Worm (Caenorhabditis elegans) whole organism, midembryonic: ENCODE measurements around the gene eral-1.

Experiments
- T22C8.4 ChIP-seq: fragments of 200-800 bp; sonication (Bioruptor generic); IDR thresholded peaks from 2 replicates; pipeline ENCODE4 v1.3.6; 2022; ENCODE audit warnings: missing genetic modification characterization, missing compliant biosample characterization
- cog-1 ChIP-seq: sonication (generic microtip); optimal IDR thresholded peaks from 2 replicates; lab custom pipeline; 2016; ENCODE audit warnings: missing genetic modification characterization, missing compliant biosample characterization
- flt-1 ChIP-seq: fragments of 200-800 bp; sonication (Bioruptor generic); IDR thresholded peaks from 2 replicates; pipeline ENCODE4 v1.3.6; 2022; ENCODE audit warnings: missing genetic modification characterization, missing compliant biosample characterization
- klf-2 ChIP-seq: fragments of 200-800 bp; sonication (Bioruptor generic); conservative IDR thresholded peaks from 2 replicates; pipeline ENCODE4 v1.3.6; 2022; ENCODE audit warnings: missing genetic modification reagents, missing genetic modification characterization, missing compliant biosample characterization
- med-1 ChIP-seq: sonication (generic microtip); optimal IDR thresholded peaks from 2 replicates; lab custom pipeline; 2017; ENCODE audit warnings: missing genetic modification characterization, mild to moderate bottlenecking, missing compliant biosample characterization, antibody characterized with exemption, missing genetic modification reagents; ENCODE audit not compliant: insufficient read depth
- ref-1 ChIP-seq: fragments of 200-800 bp; sonication (Bioruptor generic); conservative IDR thresholded peaks from 2 replicates; pipeline ENCODE4 v1.3.6; 2022; ENCODE audit warnings: missing genetic modification reagents, missing genetic modification characterization, missing compliant biosample characterization
- tab-1 ChIP-seq: fragments of 200-800 bp; sonication (Bioruptor generic); IDR thresholded peaks from 2 replicates; pipeline ENCODE4 v1.3.6; 2022; ENCODE audit warnings: missing genetic modification characterization, missing compliant biosample characterization
- ztf-23 ChIP-seq: fragments of 200-800 bp; sonication (Bioruptor generic); IDR thresholded peaks from 2 replicates; pipeline ENCODE4 v1.3.6; 2022; ENCODE audit warnings: missing genetic modification reagents, missing genetic modification characterization, missing compliant biosample characterization
- ztf-29 ChIP-seq: fragments of 200-800 bp; sonication (Bioruptor generic); IDR thresholded peaks from 2 replicates; pipeline ENCODE4 v1.3.6; 2022; ENCODE audit warnings: missing genetic modification reagents, missing genetic modification characterization, missing compliant biosample characterization

The eral-1 gene

DNA sequence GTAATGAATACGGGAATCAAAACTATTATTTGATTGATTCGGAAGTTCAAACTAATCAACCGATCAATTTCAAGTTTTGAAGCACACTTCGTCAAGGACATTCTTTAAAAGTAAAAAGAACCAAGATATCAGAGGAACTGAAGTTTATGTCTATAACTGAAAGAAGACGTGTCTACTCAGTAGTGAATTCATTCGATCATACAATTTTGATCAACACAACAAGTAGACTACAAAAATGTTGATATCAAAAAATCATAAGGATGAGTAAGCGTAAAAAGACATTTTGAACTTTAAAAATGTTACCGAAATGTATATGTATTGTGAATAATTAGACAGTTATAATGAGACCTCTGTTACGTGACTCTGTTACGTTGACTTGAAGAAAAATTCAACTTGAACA, 46.8 kb downstream of the eral-1 start, which contains the start of gene sra-4:
Gene sra-4 (minus strand): TSS at position 101 of the 400 bp plus-strand sequence.
- TF ChIP-seq T22C8.4 (GFP tag; lab: Robert Waterston, UW) (no peak), flt-1 (GFP tag; lab: Robert Waterston, UW) (no peak), ztf-29 (GFP tag; lab: Robert Waterston, UW) (no peak), med-1 (no peak), cog-1 (tag; lab: Kevin White, UChicago) (no peak), ztf-23 (GFP tag; lab: Robert Waterston, UW) (no peak), tab-1 (GFP tag; lab: Robert Waterston, UW) (no peak), klf-2 (no peak)

DNA sequence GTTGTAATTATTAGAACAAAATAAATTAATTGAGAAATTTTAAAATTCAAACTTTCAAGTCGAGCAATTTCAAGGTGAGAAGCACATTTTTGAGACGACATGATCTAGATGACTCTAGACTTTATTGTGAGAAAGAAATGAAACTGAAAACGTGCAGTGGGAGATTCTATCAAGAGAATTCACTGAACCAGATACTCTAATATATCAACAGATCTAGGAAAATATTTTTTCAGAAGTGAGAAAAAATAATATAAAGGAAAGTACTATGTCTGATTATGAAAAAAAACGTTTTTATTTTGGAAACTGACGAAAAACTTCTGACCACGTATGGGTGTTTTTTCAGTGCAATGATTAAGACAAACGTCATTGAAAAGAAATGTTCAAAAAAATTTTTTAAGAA, 48.8 kb downstream of the eral-1 start, which contains the start of gene sra-3:
Gene sra-3 (minus strand): TSS at position 101 of the 400 bp plus-strand sequence.
- TF ChIP-seq ztf-23 (GFP tag; lab: Robert Waterston, UW): no peak
- TF ChIP-seq tab-1 (GFP tag; lab: Robert Waterston, UW): no peak
- TF ChIP-seq med-1: no peak
- TF ChIP-seq klf-2: no peak
- TF ChIP-seq ref-1 (GFP tag; lab: Robert Waterston, UW): no peak
- no peak for TF ChIP-seq ztf-29 (GFP tag; lab: Robert Waterston, UW)
- no peak for TF ChIP-seq T22C8.4 (GFP tag; lab: Robert Waterston, UW)
- no peak for TF ChIP-seq cog-1 (tag; lab: Kevin White, UChicago)
